Worm (Caenorhabditis elegans): ENCODE results near the gene srz-78.

srz-78 gene

DNA sequence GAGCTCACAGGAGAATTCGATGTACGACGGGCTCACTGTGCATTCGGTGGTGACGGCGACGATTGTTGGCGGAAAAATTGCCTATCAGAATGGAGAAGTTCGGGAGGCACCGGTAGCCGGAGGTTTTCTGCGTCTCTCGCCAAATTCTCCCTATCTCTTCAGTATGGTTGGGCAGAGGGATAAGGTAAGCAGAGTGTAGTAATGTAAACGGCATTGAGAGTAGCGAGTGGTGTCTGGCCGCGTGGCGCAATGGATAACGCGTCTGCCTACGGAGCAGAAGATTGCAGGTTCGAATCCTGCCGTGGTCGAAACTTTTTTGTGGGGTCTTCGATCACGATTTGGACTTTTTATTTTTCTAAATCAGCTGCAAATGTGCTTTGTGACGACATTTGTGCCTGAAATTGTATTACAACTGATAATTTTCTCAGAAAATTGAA lies 33.0 kb downstream of the srz-78 start (continued):
- TF ChIP-seq Y116A8C.19 (tag; optimal IDR thresholded peaks at IDR 0.05; ENCODE audit: borderline replicate concordance) (no peak), zip-4 (GFP tag; optimal IDR thresholded peaks at IDR 0.05) (peak; percentile 27), blmp-1 (tag; optimal IDR thresholded peaks at IDR 0.05) (no peak), pag-3 (tag; optimal IDR thresholded peaks at IDR 0.05; ENCODE audit: borderline replicate concordance, insufficient read depth) (no peak), fkh-4 (tag; optimal IDR thresholded peaks at IDR 0.05; ENCODE audit: borderline replicate concordance) (no peak), dpl-1 (GFP tag; optimal IDR thresholded peaks at IDR 0.05) (peak; percentile 4 to 16 (median 13)), ztf-11 (tag; optimal IDR thresholded peaks at IDR 0.05) (no peak), unc-30 (tag; optimal IDR thresholded peaks at IDR 0.05) (no peak), C34B4.2 (tag; optimal IDR thresholded peaks at IDR 0.05) (no peak), ceh-63 (GFP tag; optimal IDR thresholded peaks at IDR 0.05) (no peak), pqm-1 (tag; optimal IDR thresholded peaks at IDR 0.05) (no peak), ztf-4 (tag; optimal IDR thresholded peaks at IDR 0.05) (no peak), lsy-2 (tag; optimal IDR thresholded peaks at IDR 0.05) (peak; percentile 39 to 66), hpl-2 (GFP tag; optimal IDR thresholded peaks at IDR 0.05) (no peak), snpc-4 (tag; optimal IDR thresholded peaks at IDR 0.05) (peak; percentile 35), nhr-85 (tag) (peak; percentile 53), efl-1 (optimal IDR thresholded peaks at IDR 0.05) (peak; percentile 32 to 49), efl-1 (GFP tag; optimal IDR thresholded peaks at IDR 0.05 in 1 of 2) (peak; percentile 37 to 92), ama-1 (optimal IDR thresholded peaks at IDR 0.05) (no peak), jun-1 (tag; optimal IDR thresholded peaks at IDR 0.05) (peak; percentile 23), lin-14 (GFP tag; optimal IDR thresholded peaks at IDR 0.05) (no peak), nhr-84 (tag; optimal IDR thresholded peaks at IDR 0.05) (no peak), F16B12.6 (tag; optimal IDR thresholded peaks at IDR 0.05) (no peak), aly-2 (tag; optimal IDR thresholded peaks at IDR 0.05) (peak; percentile 53), sup-37 (GFP tag; optimal IDR thresholded peaks at IDR 0.05) (no peak), swsn-7 (tag; optimal IDR thresholded peaks at IDR 0.05) (peak; percentile 66), nhr-71 (tag; optimal IDR thresholded peaks at IDR 0.05) (peak; percentile 75), hlh-4 (tag; optimal IDR thresholded peaks at IDR 0.05) (no peak), lin-35 (GFP tag; optimal IDR thresholded peaks at IDR 0.05) (peak; percentile 28 to 66), unc-86 (tag; optimal IDR thresholded peaks at IDR 0.05) (peak; percentile 14), vab-15 (tag; optimal IDR thresholded peaks at IDR 0.05) (no peak), ces-1 (GFP tag; optimal IDR thresholded peaks at IDR 0.05) (no peak), zag-1 (tag; optimal IDR thresholded peaks at IDR 0.05) (no peak), isw-1 (GFP tag; IDR thresholded peaks at IDR 0.05) (no peak), tbx-2 (tag; optimal IDR thresholded peaks at IDR 0.05) (peak; percentile 64), alr-1 (tag; optimal IDR thresholded peaks at IDR 0.05; ENCODE audit: borderline replicate concordance) (no peak)

DNA sequence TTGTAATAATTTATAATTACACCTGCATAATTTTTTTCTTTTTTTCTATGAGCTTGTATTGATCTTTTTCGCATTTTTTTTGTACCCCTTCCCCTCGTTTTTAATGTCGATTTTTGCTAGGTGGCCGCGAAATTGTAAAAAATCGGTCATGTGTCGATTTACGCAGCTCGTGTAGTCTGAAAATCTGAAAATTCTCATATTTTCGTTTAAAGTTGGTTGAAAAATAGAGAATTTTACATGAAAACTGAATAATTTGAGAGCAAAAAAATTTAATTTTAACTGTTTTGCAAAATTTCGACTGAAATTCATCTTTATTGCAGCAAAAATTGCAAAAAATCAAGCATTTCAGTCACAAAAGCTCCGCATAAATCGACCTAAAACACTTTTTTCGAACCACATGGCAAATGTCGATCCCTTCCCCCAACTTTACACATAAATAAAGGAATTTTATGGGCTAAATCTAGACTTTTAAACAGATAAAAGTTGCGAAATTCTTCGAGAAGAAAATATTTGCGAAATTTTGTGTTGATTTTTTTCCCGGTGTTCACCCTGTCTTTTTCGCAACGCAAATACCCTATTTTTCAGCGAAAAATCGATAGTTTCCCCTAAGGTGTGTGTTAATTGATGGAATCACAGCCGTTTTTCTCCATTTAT lies 34.7 kb downstream of the srz-78 start:
- TF ChIP-seq sox-4 (tag; optimal IDR thresholded peaks at IDR 0.05) (no peak), skn-1 (tag; optimal IDR thresholded peaks at IDR 0.05) (peak; percentile 13), pax-3 (tag; optimal IDR thresholded peaks at IDR 0.05) (no peak), fkh-10 (GFP tag; optimal IDR thresholded peaks at IDR 0.05) (no peak), dsc-1 (tag; optimal IDR thresholded peaks at IDR 0.05) (peak; percentile 0), tbx-2 (tag; optimal IDR thresholded peaks at IDR 0.05) (no peak), fkh-8 (tag; optimal IDR thresholded peaks at IDR 0.05) (no peak), ceh-90 (tag; optimal IDR thresholded peaks at IDR 0.05) (no peak), unc-62 (GFP tag; optimal IDR thresholded peaks at IDR 0.05) (no peak), efl-1 (optimal IDR thresholded peaks at IDR 0.05) (no peak), efl-1 (GFP tag; optimal IDR thresholded peaks at IDR 0.05 in 1 of 2) (peak in 1 of 2 experiments; percentile 73), xbp-1 (tag; optimal IDR thresholded peaks at IDR 0.05) (no peak), ceh-82 (tag; optimal IDR thresholded peaks at IDR 0.05) (no peak), C04F5.9 (tag; optimal IDR thresholded peaks at IDR 0.05) (no peak)
